Fruit fly (Drosophila melanogaster) whole organism, embryonic: ENCODE data around the gene asun.

ENCODE experiments used
- ATbp ChIP-seq: fragments of 200-800 bp; sonication (Bioruptor generic); optimal IDR thresholded peaks from 2 replicates; lab custom pipeline; 2017; ENCODE audit warnings: missing biosample characterization, mild to moderate bottlenecking, missing genetic modification characterization, missing genetic modification reagents
- Blimp-1 ChIP-seq: fragments of 200-800 bp; sonication (Bioruptor generic); optimal IDR thresholded peaks from 3 replicates; lab custom pipeline; 2018; ENCODE audit warnings: missing biosample characterization, missing genetic modification characterization, mild to moderate bottlenecking, moderate library complexity, missing genetic modification reagents
- CG10209 ChIP-seq: fragments of 200-800 bp; sonication (Bioruptor generic); optimal IDR thresholded peaks from 3 replicates; lab custom pipeline; 2017; ENCODE audit warnings: missing biosample characterization, mild to moderate bottlenecking, missing genetic modification characterization, missing genetic modification reagents
- CG10979 ChIP-seq: fragments of 200-800 bp; sonication (Bioruptor generic); optimal IDR thresholded peaks from 2 replicates; lab custom pipeline; 2018; ENCODE audit warnings: missing biosample characterization, mild to moderate bottlenecking, missing genetic modification characterization, moderate library complexity
- CG12071 ChIP-seq: fragments of 200-800 bp; sonication (Bioruptor generic); optimal IDR thresholded peaks from 3 replicates; lab custom pipeline; 2018; ENCODE audit warnings: missing biosample characterization, mild to moderate bottlenecking, missing genetic modification characterization
- CG12659 ChIP-seq: fragments of 200-800 bp; sonication (Bioruptor generic); optimal IDR thresholded peaks from 3 replicates; lab custom pipeline; 2017; ENCODE audit warnings: mild to moderate bottlenecking, missing biosample characterization, missing genetic modification reagents, missing genetic modification characterization
- CG12769 ChIP-seq: fragments of 200-800 bp; sonication (Bioruptor generic); optimal IDR thresholded peaks from 2 replicates; lab custom pipeline; 2019; ENCODE audit warnings: missing biosample characterization, mild to moderate bottlenecking, missing genetic modification characterization, moderate library complexity
- CG16815 ChIP-seq: fragments of 200-800 bp; sonication (Bioruptor generic); optimal IDR thresholded peaks from 3 replicates; lab custom pipeline; 2017; ENCODE audit warnings: missing biosample characterization, mild to moderate bottlenecking, missing genetic modification characterization
- CG18599 ChIP-seq: fragments of 200-800 bp; sonication (Bioruptor generic); optimal IDR thresholded peaks from 3 replicates; lab custom pipeline; 2017; ENCODE audit warnings: missing biosample characterization, missing genetic modification characterization, mild to moderate bottlenecking, moderate library complexity, missing genetic modification reagents
- CG2120 ChIP-seq: fragments of 200-800 bp; sonication (Bioruptor generic); optimal IDR thresholded peaks from 3 replicates; lab custom pipeline; 2016; ENCODE audit warnings: missing biosample characterization, missing genetic modification characterization
- CG2889 ChIP-seq: fragments of 200-800 bp; sonication (Bioruptor generic); IDR thresholded peaks from 3 replicates; pipeline ENCODE4 v1.3.6; 2022; ENCODE audit warnings: missing biosample characterization, missing genetic modification characterization
- CG3065 ChIP-seq: fragments of 200-800 bp; sonication (Bioruptor generic); optimal IDR thresholded peaks from 2 replicates; lab custom pipeline; 2016; ENCODE audit warnings: missing biosample characterization, missing genetic modification characterization
- CG31388 ChIP-seq: fragments of 200-800 bp; sonication (Bioruptor generic); optimal IDR thresholded peaks from 2 replicates; lab custom pipeline; 2016; ENCODE audit warnings: missing biosample characterization, missing genetic modification characterization
- CG3163 ChIP-seq: fragments of 200-800 bp; sonication (Bioruptor generic); optimal IDR thresholded peaks from 3 replicates; lab custom pipeline; 2016; ENCODE audit warnings: missing biosample characterization, missing genetic modification characterization
- CG34376 ChIP-seq: fragments of 200-800 bp; sonication (Bioruptor generic); optimal IDR thresholded peaks from 2 replicates; lab custom pipeline; 2018; ENCODE audit warnings: missing biosample characterization, mild to moderate bottlenecking, missing genetic modification characterization
- CG3847 ChIP-seq: fragments of 200-800 bp; sonication (Bioruptor generic); IDR thresholded peaks from 2 replicates; pipeline ENCODE4 v1.3.6; 2022; ENCODE audit warnings: missing biosample characterization, missing genetic modification characterization
- CG5180 ChIP-seq: fragments of 200-800 bp; sonication (Bioruptor generic); optimal IDR thresholded peaks from 3 replicates; lab custom pipeline; 2017; ENCODE audit warnings: missing biosample characterization, missing genetic modification characterization, mild to moderate bottlenecking, moderate library complexity, missing genetic modification reagents
- Deaf1 ChIP-seq: fragments of 200-800 bp; optimal IDR thresholded peaks from 3 replicates; lab custom pipeline; 2019; ENCODE audit warnings: missing biosample characterization, mild to moderate bottlenecking, missing genetic modification characterization, moderate library complexity
- Dip3 ChIP-seq: fragments of 200-800 bp; sonication (Bioruptor generic); optimal IDR thresholded peaks from 3 replicates; lab custom pipeline; 2016; ENCODE audit warnings: missing biosample characterization, missing genetic modification characterization
- HLH54F ChIP-seq: fragments of 200-800 bp; sonication (Bioruptor generic); optimal IDR thresholded peaks from 3 replicates; lab custom pipeline; 2016; ENCODE audit warnings: missing biosample characterization, missing genetic modification characterization
- Lpt ChIP-seq: fragments of >200 bp; optimal IDR thresholded peaks from 2 replicates; lab custom pipeline; 2018; ENCODE audit warnings: missing biosample characterization, missing genetic modification characterization
- Mes4 ChIP-seq: fragments of 200-800 bp; sonication (Bioruptor generic); optimal IDR thresholded peaks from 2 replicates; lab custom pipeline; 2016; ENCODE audit warnings: missing biosample characterization, missing genetic modification characterization
- Myb ChIP-seq: fragments of 200-800 bp; sonication (Bioruptor generic); optimal IDR thresholded peaks from 2 replicates; lab custom pipeline; 2016; ENCODE audit warnings: missing biosample characterization, missing genetic modification characterization
- Nf-YC ChIP-seq: fragments of 200-800 bp; optimal IDR thresholded peaks from 3 replicates; lab custom pipeline; 2019; ENCODE audit warnings: missing biosample characterization, mild to moderate bottlenecking, missing genetic modification characterization, moderate library complexity
- Oli ChIP-seq: fragments of 200-800 bp; sonication (Bioruptor generic); optimal IDR thresholded peaks from 2 replicates; lab custom pipeline; 2018; ENCODE audit warnings: missing biosample characterization, mild to moderate bottlenecking, missing genetic modification characterization, moderate library complexity
- Pdp1 ChIP-seq, 2 experiments: fragments of 200-800 bp; sonication (Bioruptor generic); optimal IDR thresholded peaks; 3 replicates each; lab custom pipeline; 2016; ENCODE audit warnings: missing biosample characterization in 2 of 2, missing genetic modification characterization in 2 of 2, mild to moderate bottlenecking in 1 of 2, moderate library complexity in 1 of 2
- Sry-β ChIP-seq: fragments of 200-800 bp; sonication (Bioruptor generic); optimal IDR thresholded peaks from 2 replicates; lab custom pipeline; 2018; ENCODE audit warnings: missing biosample characterization, mild to moderate bottlenecking, missing genetic modification characterization, moderate library complexity
- YL-1 ChIP-seq: fragments of 200-800 bp; sonication (Bioruptor generic); optimal IDR thresholded peaks from 3 replicates; lab custom pipeline; 2017; ENCODE audit warnings: missing biosample characterization, mild to moderate bottlenecking, missing genetic modification characterization
- ara ChIP-seq: fragments of 200-800 bp; sonication (Bioruptor generic); IDR thresholded peaks from 2 replicates; pipeline ENCODE4 v1.3.6; 2022; ENCODE audit warnings: missing biosample characterization, missing genetic modification characterization
- ash1 ChIP-seq: fragments of 200-800 bp; sonication (Bioruptor generic); optimal IDR thresholded peaks from 2 replicates; lab custom pipeline; 2018; ENCODE audit warnings: missing biosample characterization, mild to moderate bottlenecking, missing genetic modification characterization
- bigmax ChIP-seq: fragments of 200-800 bp; sonication (Bioruptor generic); optimal IDR thresholded peaks from 2 replicates; lab custom pipeline; 2018; ENCODE audit warnings: missing biosample characterization, mild to moderate bottlenecking, missing genetic modification characterization
- crc ChIP-seq: fragments of 200-800 bp; sonication (Bioruptor generic); optimal IDR thresholded peaks from 2 replicates; lab custom pipeline; 2016; ENCODE audit warnings: missing biosample characterization, missing genetic modification characterization
- crp ChIP-seq, 2 experiments: fragments of 200-800 bp; sonication (Bioruptor generic); optimal IDR thresholded peaks; 2 replicates in 1 of 2; 3 replicates in 1 of 2; lab custom pipeline; 2017; ENCODE audit warnings: missing biosample characterization in 2 of 2, missing genetic modification characterization in 2 of 2, mild to moderate bottlenecking in 1 of 2, moderate library complexity in 1 of 2
- dm ChIP-seq: fragments of 200-800 bp; sonication (Bioruptor generic); optimal IDR thresholded peaks from 3 replicates; lab custom pipeline; 2016; ENCODE audit warnings: missing biosample characterization, missing genetic modification characterization
- dmrt99B ChIP-seq: fragments of 200-800 bp; sonication (Bioruptor generic); optimal IDR thresholded peaks from 2 replicates; lab custom pipeline; 2018; ENCODE audit warnings: missing biosample characterization, mild to moderate bottlenecking, missing genetic modification characterization, moderate library complexity
- fd64A ChIP-seq: fragments of 200-800 bp; sonication (Bioruptor generic); optimal IDR thresholded peaks from 3 replicates; lab custom pipeline; 2018; ENCODE audit warnings: missing biosample characterization, mild to moderate bottlenecking, missing genetic modification characterization
- gt ChIP-seq: fragments of 200-800 bp; sonication (Bioruptor generic); IDR thresholded peaks from 2 replicates; pipeline ENCODE4 v1.3.6; 2022; ENCODE audit warnings: missing biosample characterization, missing genetic modification characterization
- hkb ChIP-seq, 2 experiments: fragments of 200-800 bp in 1 of 2; fragments of >200 bp in 1 of 2; sonication (Bioruptor generic) in 1 of 2; IDR thresholded peaks in 1 of 2; optimal IDR thresholded peaks in 1 of 2; 2 replicates each; pipeline versions ENCODE4 v1.3.6 to Lab custom; 2017 to 2022; ENCODE audit warnings: missing biosample characterization in 1 of 2, missing genetic modification characterization in 1 of 2
- kah ChIP-seq: fragments of 200-800 bp; sonication (Bioruptor generic); optimal IDR thresholded peaks from 2 replicates; lab custom pipeline; 2018; ENCODE audit warnings: missing biosample characterization, mild to moderate bottlenecking, missing genetic modification characterization
- lbe ChIP-seq: fragments of 200-800 bp; sonication (Bioruptor generic); optimal IDR thresholded peaks from 2 replicates; lab custom pipeline; 2016; ENCODE audit warnings: missing biosample characterization, mild to moderate bottlenecking, missing genetic modification characterization
- oc ChIP-seq: fragments of 200-800 bp; sonication (Bioruptor generic); optimal IDR thresholded peaks from 2 replicates; lab custom pipeline; 2018; ENCODE audit warnings: missing biosample characterization, mild to moderate bottlenecking, missing genetic modification characterization, moderate library complexity
- pros ChIP-seq: fragments of 200-800 bp; sonication (Bioruptor generic); optimal IDR thresholded peaks from 3 replicates; lab custom pipeline; 2019; ENCODE audit warnings: missing biosample characterization, mild to moderate bottlenecking, missing genetic modification characterization, moderate library complexity
- ro ChIP-seq: fragments of 200-800 bp; sonication (Bioruptor generic); IDR thresholded peaks from 2 replicates; pipeline ENCODE4 v1.3.6; 2022; ENCODE audit warnings: missing biosample characterization, missing genetic modification characterization
- sc ChIP-seq, 3 experiments: fragments of >200 bp in 2 of 3; fragments of 200-800 bp in 1 of 3; sonication (Bioruptor generic) in 1 of 3; optimal IDR thresholded peaks; 2 replicates in 2 of 3; 3 replicates in 1 of 3; lab custom pipeline; 2017; ENCODE audit warnings: mild to moderate bottlenecking in 1 of 3, missing biosample characterization in 1 of 3, missing genetic modification characterization in 1 of 3, missing genetic modification reagents in 1 of 3
- sd ChIP-seq: fragments of 200-800 bp; sonication (Bioruptor generic); optimal IDR thresholded peaks from 3 replicates; lab custom pipeline; 2018; ENCODE audit warnings: missing biosample characterization, mild to moderate bottlenecking, missing genetic modification characterization, moderate library complexity
- sens ChIP-seq: fragments of 200-800 bp; sonication (Bioruptor generic); peaks from one replicate; lab custom pipeline; 2016; ENCODE audit warnings: missing biosample characterization, missing genetic modification characterization
- sim ChIP-seq: fragments of 200-800 bp; sonication (Bioruptor generic); IDR thresholded peaks from 2 replicates; pipeline ENCODE4 v1.3.6; 2022; ENCODE audit warnings: missing biosample characterization, missing genetic modification characterization
- sob ChIP-seq: fragments of 200-800 bp; sonication (Bioruptor generic); IDR thresholded peaks from 2 replicates; pipeline ENCODE4 v1.3.6; 2022; ENCODE audit warnings: missing biosample characterization, missing genetic modification characterization

The asun gene

DNA sequence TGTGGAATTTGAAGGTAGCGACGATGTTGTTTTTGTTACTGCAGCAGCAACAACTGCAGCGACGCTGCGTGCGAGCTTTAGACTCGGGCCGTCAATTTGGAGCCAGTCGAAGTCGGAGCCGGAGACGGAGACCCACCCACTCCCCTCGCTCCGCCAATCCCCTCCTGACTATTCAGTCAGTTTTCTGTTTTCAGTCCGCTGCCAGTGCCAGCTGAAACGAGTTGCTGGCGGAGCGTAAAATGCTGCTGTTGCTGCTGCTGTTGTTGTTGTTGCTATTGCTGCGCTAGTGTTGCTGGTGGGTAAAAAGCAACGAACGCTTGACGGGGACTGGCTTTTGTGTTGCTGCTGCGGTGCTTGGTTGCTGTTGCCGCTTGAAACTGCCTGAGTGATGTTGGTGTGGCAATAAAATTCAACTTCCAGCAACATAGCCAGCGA, 10.1 kb upstream of the asun start (continued):
- TF ChIP-seq CG10209 (no peak), Oli (no peak), crp (GFP tag; optimal IDR thresholded peaks at IDR 0.05; lab: Kevin White, UChicago) (no peak), CG12071 (GFP tag; lab: Kevin White, UChicago) (no peak), sd (tag; lab: Kevin White, UChicago) (peak; percentile 92), bigmax (GFP tag; lab: Kevin White, UChicago) (peak; percentile 47), CG12769 (peak; percentile 71), lbe (GFP tag; lab: Kevin White, UChicago) (no peak), CG3065 (GFP tag; lab: Kevin White, UChicago) (no peak), CG31388 (GFP tag; lab: Kevin White, UChicago) (no peak), CG16815 (GFP tag; lab: Kevin White, UChicago) (no peak), crc (no peak), sim (GFP tag; lab: Robert Waterston, UW) (no peak), Myb (GFP tag; lab: Kevin White, UChicago) (no peak), pros (GFP tag; lab: Kevin White, UChicago) (no peak), ro (GFP tag; lab: Robert Waterston, UW) (no peak), Mes4 (GFP tag; lab: Kevin White, UChicago) (no peak), ara (GFP tag; lab: Robert Waterston, UW) (no peak), dm (no peak), YL-1 (GFP tag; lab: Kevin White, UChicago) (no peak), CG3847 (GFP tag; lab: Robert Waterston, UW) (no peak), Sry-β (GFP tag; lab: Kevin White, UChicago) (no peak), fd64A (no peak), ash1 (GFP tag; lab: Kevin White, UChicago) (peak; percentile 46), CG2889 (no peak), Blimp-1 (GFP tag; lab: Kevin White, UChicago) (no peak), CG3163 (GFP tag; lab: Kevin White, UChicago) (no peak), Nf-YC (tag; lab: Kevin White, UChicago) (no peak), gt (GFP tag; lab: Robert Waterston, UW) (no peak), Deaf1 (tag; lab: Kevin White, UChicago) (peak; percentile 57)
- TF ChIP-seq, all 482 proteins: peak for 13

DNA sequence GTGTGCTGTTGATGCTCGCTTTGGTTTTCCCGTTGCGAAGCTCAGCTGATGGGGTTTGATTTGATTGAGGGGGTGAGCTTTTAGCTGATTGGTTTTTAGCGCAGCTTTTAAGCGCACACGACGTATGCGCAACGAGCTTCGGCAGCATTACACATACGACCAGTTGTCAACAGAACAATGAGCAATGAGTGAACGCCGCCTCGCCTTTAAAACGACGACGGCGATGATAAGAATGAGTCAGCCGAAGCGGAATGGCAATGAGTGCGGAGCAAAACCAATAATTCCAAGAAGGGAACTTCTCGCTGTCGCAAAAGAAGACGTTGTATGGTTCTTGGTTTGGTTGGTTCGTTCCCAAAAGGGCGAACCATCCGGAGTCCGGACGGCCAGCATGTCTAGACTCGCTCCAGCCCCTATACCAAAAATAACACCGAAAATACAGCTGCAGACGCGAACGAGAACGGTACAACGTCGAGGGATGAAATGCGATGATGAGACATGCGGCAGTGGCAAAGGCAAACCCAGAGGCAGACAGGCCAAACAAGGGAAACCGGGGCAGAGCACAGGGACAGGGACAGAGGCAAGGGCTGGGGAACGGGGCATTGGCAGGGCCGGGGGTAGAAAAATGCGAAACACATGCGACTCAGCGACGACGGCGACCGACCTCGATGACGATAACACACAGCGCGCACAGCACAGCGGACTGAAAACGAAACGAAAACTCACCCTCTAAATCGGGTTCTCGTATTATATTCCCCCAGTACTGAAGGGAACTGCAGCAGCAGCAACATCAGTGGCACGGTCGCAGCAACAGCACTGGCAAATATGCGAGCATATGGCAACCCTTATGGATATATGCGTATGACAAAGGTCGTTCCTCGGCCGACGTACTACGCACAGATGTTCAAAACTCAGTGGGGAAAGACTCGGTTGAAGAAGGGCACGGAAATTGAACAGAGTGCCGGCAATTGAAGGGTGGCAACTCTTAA, 9.2 kb upstream of the asun start:
- peak; percentile 61 for TF ChIP-seq CG10979
- no peak for TF ChIP-seq hkb (optimal IDR thresholded peaks at IDR 0.05; lab: Kevin White, UChicago)
- no peak for TF ChIP-seq hkb (GFP tag; IDR thresholded peaks at IDR 0.05; lab: Robert Waterston, UW)
- TF ChIP-seq CG34376 (GFP tag; lab: Kevin White, UChicago): peak; percentile 52
- TF ChIP-seq kah (GFP tag; lab: Kevin White, UChicago): peak; percentile 2
- TF ChIP-seq sob (GFP tag; lab: Robert Waterston, UW): no peak
- TF ChIP-seq sc (optimal IDR thresholded peaks at IDR 0.05; lab: Kevin White, UChicago): no peak
- TF ChIP-seq sc (GFP tag; optimal IDR thresholded peaks at IDR 0.05; lab: Kevin White, UChicago): no peak
- TF ChIP-seq CG2120 (GFP tag; lab: Kevin White, UChicago): no peak
- peak in 1 of 2 experiments; percentile 50 for TF ChIP-seq Pdp1 (GFP tag; optimal IDR thresholded peaks at IDR 0.05; lab: Kevin White, UChicago)
- peak; percentile 56 for TF ChIP-seq Lpt (GFP tag; lab: Kevin White, UChicago)
- TF ChIP-seq sens (GFP tag; lab: Kevin White, UChicago): peak; percentile 78
- no peak for TF ChIP-seq CG12659 (GFP tag; lab: Kevin White, UChicago)
- no peak for TF ChIP-seq HLH54F
- peak; percentile 11 for TF ChIP-seq dmrt99B (tag; lab: Kevin White, UChicago)
- peak; percentile 22 for TF ChIP-seq ATbp (GFP tag; lab: Kevin White, UChicago)
- TF ChIP-seq CG5180 (GFP tag; lab: Kevin White, UChicago): peak; percentile 70
- TF ChIP-seq Dip3 (GFP tag; lab: Kevin White, UChicago): peak; percentile 29
- peak; percentile 9 for TF ChIP-seq oc (tag; lab: Kevin White, UChicago)
- peak; percentile 44 for TF ChIP-seq CG18599 (GFP tag; lab: Kevin White, UChicago)
